Worm (Caenorhabditis elegans) whole organism, young adult: ENCODE measurements around the gene F52C9.3.

Source experiments
- B0019.2 ChIP-seq: fragments of 200-800 bp; sonication (Bioruptor generic); conservative IDR thresholded peaks from 2 replicates; pipeline ENCODE4 v1.3.6; 2022; ENCODE audit warnings: missing genetic modification reagents, missing genetic modification characterization, missing compliant biosample characterization
- B0261.1 ChIP-seq: sonication (generic microtip); optimal IDR thresholded peaks from 2 replicates; lab custom pipeline; 2016; ENCODE audit warnings: mild to moderate bottlenecking, missing genetic modification characterization, moderate library complexity, missing compliant biosample characterization
- C17E4.6 ChIP-seq: fragments of 200-800 bp; sonication (Bioruptor generic); IDR thresholded peaks from 2 replicates; pipeline ENCODE4 v1.3.6; 2022; ENCODE audit warnings: missing genetic modification reagents, missing genetic modification characterization, missing compliant biosample characterization
- F22D6.2 ChIP-seq: sonication (generic microtip); optimal IDR thresholded peaks from 2 replicates; lab custom pipeline; 2016; ENCODE audit warnings: mild to moderate bottlenecking, missing genetic modification characterization, missing compliant biosample characterization
- F49E8.2 ChIP-seq: sonication (generic microtip); optimal IDR thresholded peaks from 3 replicates; lab custom pipeline; 2017; ENCODE audit warnings: missing genetic modification characterization, mild to moderate bottlenecking, missing compliant biosample characterization, antibody characterized with exemption, moderate library complexity; ENCODE audit not compliant: insufficient read depth
- F55B11.4 ChIP-seq: sonication (generic microtip); optimal IDR thresholded peaks from 2 replicates; lab custom pipeline; 2016; ENCODE audit warnings: missing compliant biosample characterization, missing genetic modification characterization, borderline replicate concordance; ENCODE audit not compliant: insufficient read depth
- K11D2.4 ChIP-seq: fragments of 200-800 bp; sonication (Bioruptor generic); IDR thresholded peaks from 2 replicates; pipeline ENCODE4 v1.3.6; 2022; ENCODE audit warnings: missing genetic modification reagents, missing genetic modification characterization, missing compliant biosample characterization
- T26A5.8 ChIP-seq: sonication (generic microtip); optimal IDR thresholded peaks from 2 replicates; lab custom pipeline; 2016; ENCODE audit warnings: missing genetic modification characterization, missing compliant biosample characterization
- Y53G8AR.9 ChIP-seq: fragments of 200-800 bp; sonication (Bioruptor generic); conservative IDR thresholded peaks from 2 replicates; pipeline ENCODE4 v1.3.6; 2022; ENCODE audit warnings: missing genetic modification reagents, missing genetic modification characterization, missing compliant biosample characterization
- Y79H2A.3 ChIP-seq: fragments of 200-800 bp; sonication (Bioruptor generic); conservative IDR thresholded peaks from 2 replicates; pipeline ENCODE4 v1.3.6; 2022; ENCODE audit warnings: missing genetic modification reagents, missing genetic modification characterization, missing compliant biosample characterization
- aptf-2 ChIP-seq: fragments of 200-800 bp; sonication (Bioruptor generic); conservative IDR thresholded peaks from 2 replicates; pipeline ENCODE4 v1.3.6; 2022; ENCODE audit warnings: missing genetic modification reagents, missing genetic modification characterization, missing compliant biosample characterization
- attf-6 ChIP-seq: fragments of 200-800 bp; sonication (Bioruptor generic); IDR thresholded peaks from 2 replicates; pipeline ENCODE4 v1.3.6; 2022; ENCODE audit warnings: missing genetic modification reagents, missing genetic modification characterization, missing compliant biosample characterization
- bed-1 ChIP-seq: fragments of 200-800 bp; sonication (Bioruptor generic); IDR thresholded peaks from 2 replicates; pipeline ENCODE4 v1.3.6; 2022; ENCODE audit warnings: missing genetic modification reagents, missing genetic modification characterization, missing compliant biosample characterization
- bed-2 ChIP-seq: fragments of 200-800 bp; sonication (Bioruptor generic); IDR thresholded peaks from 2 replicates; pipeline ENCODE4 v1.3.6; 2022; ENCODE audit warnings: missing genetic modification reagents, missing genetic modification characterization, missing compliant biosample characterization
- ceh-40 ChIP-seq: fragments of 200-800 bp; sonication (Bioruptor generic); IDR thresholded peaks from 2 replicates; pipeline ENCODE4 v1.3.6; 2022; ENCODE audit warnings: missing genetic modification characterization, missing compliant biosample characterization
- ceh-58 ChIP-seq: fragments of 200-800 bp; sonication (Bioruptor generic); IDR thresholded peaks from 2 replicates; pipeline ENCODE4 v1.3.6; 2022; ENCODE audit warnings: missing genetic modification characterization, missing compliant biosample characterization
- ceh-91 ChIP-seq: fragments of 200-800 bp; sonication (Bioruptor generic); IDR thresholded peaks from 2 replicates; pipeline ENCODE4 v1.3.6; 2022; ENCODE audit warnings: missing genetic modification reagents, missing genetic modification characterization, missing compliant biosample characterization
- die-1 ChIP-seq: sonication (generic microtip); optimal IDR thresholded peaks from 2 replicates; lab custom pipeline; 2016; ENCODE audit warnings: missing genotype, mild to moderate bottlenecking, missing genetic modification characterization, missing compliant biosample characterization
- dpff-1 ChIP-seq: sonication (generic microtip); optimal IDR thresholded peaks from 2 replicates; lab custom pipeline; 2017; ENCODE audit warnings: mild to moderate bottlenecking, missing genetic modification characterization, missing compliant biosample characterization
- egrh-3 ChIP-seq: fragments of 200-800 bp; sonication (Bioruptor generic); IDR thresholded peaks from 2 replicates; pipeline ENCODE4 v1.3.6; 2022; ENCODE audit warnings: missing genetic modification reagents, missing genetic modification characterization, missing compliant biosample characterization
- fkh-3 ChIP-seq: sonication (generic microtip); optimal IDR thresholded peaks from 2 replicates; lab custom pipeline; 2016; ENCODE audit warnings: mild to moderate bottlenecking, missing genetic modification characterization, missing compliant biosample characterization
- gei-17 ChIP-seq: fragments of 200-800 bp; sonication (Bioruptor generic); optimal IDR thresholded peaks from 2 replicates; lab custom pipeline; 2018; ENCODE audit warnings: mild to moderate bottlenecking, missing genetic modification characterization, missing compliant biosample characterization
- hlh-12 ChIP-seq: sonication (generic microtip); optimal IDR thresholded peaks from 2 replicates; lab custom pipeline; 2016; ENCODE audit warnings: missing genetic modification characterization, missing compliant biosample characterization
- hmg-20 ChIP-seq: fragments of 200-800 bp; sonication (Bioruptor generic); IDR thresholded peaks from 2 replicates; pipeline ENCODE4 v1.3.6; 2022; ENCODE audit warnings: missing genetic modification reagents, missing genetic modification characterization, missing compliant biosample characterization
- lag-1 ChIP-seq: fragments of 200-800 bp; sonication (Bioruptor generic); IDR thresholded peaks from 2 replicates; pipeline ENCODE4 v1.3.6; 2022; ENCODE audit warnings: missing genetic modification reagents, missing genetic modification characterization, missing compliant biosample characterization
- let-526 ChIP-seq: fragments of 200-800 bp; sonication (Bioruptor generic); IDR thresholded peaks from 2 replicates; pipeline ENCODE4 v1.3.6; 2022; ENCODE audit warnings: missing genetic modification reagents, missing genetic modification characterization, missing compliant biosample characterization
- lin-26 ChIP-seq: fragments of 200-800 bp; sonication (Bioruptor generic); IDR thresholded peaks from 2 replicates; pipeline ENCODE4 v1.3.6; 2022; ENCODE audit warnings: missing genetic modification reagents, missing genetic modification characterization, missing compliant biosample characterization
- lin-35 ChIP-seq, 3 experiments: fragments of 150-350 bp in 2 of 3; sonication (generic microtip) in 1 of 3; optimal IDR thresholded peaks; 2 replicates each; lab custom pipeline; 2014 to 2018; ENCODE audit warnings: missing biosample characterization in 3 of 3, missing genetic modification characterization in 3 of 3, missing genetic modification reagents in 3 of 3
- lin-40 ChIP-seq: sonication (generic microtip); optimal IDR thresholded peaks from 2 replicates; lab custom pipeline; 2016; ENCODE audit warnings: missing genetic modification characterization, mild to moderate bottlenecking, missing compliant biosample characterization, missing genotype, missing genetic modification reagents
- madf-6 ChIP-seq: fragments of 200-800 bp; sonication (Bioruptor generic); IDR thresholded peaks from 2 replicates; pipeline ENCODE4 v1.3.6; 2022; ENCODE audit warnings: missing genetic modification reagents, missing genetic modification characterization, missing compliant biosample characterization
- madf-8 ChIP-seq: fragments of 200-800 bp; sonication (Bioruptor generic); conservative IDR thresholded peaks from 2 replicates; pipeline ENCODE4 v1.3.6; 2022; ENCODE audit warnings: missing genetic modification reagents, missing genetic modification characterization, missing compliant biosample characterization
- mes-4 ChIP-seq: sonication (generic microtip); optimal IDR thresholded peaks from 2 replicates; lab custom pipeline; 2016; ENCODE audit warnings: missing genotype, missing genetic modification characterization, missing compliant biosample characterization
- nfya-1 ChIP-seq: sonication (generic microtip); optimal IDR thresholded peaks from 2 replicates; lab custom pipeline; 2017; ENCODE audit warnings: antibody characterized with exemption, missing compliant biosample characterization, missing genetic modification characterization, borderline replicate concordance; ENCODE audit not compliant: insufficient read depth
- nfya-2 ChIP-seq: fragments of 200-800 bp; sonication (Bioruptor generic); IDR thresholded peaks from 2 replicates; pipeline ENCODE4 v1.3.6; 2022; ENCODE audit warnings: missing genetic modification reagents, missing genetic modification characterization, missing compliant biosample characterization
- nfyb-1 ChIP-seq: fragments of 200-800 bp; sonication (Bioruptor generic); IDR thresholded peaks from 2 replicates; pipeline ENCODE4 v1.3.6; 2022; ENCODE audit warnings: missing genetic modification reagents, missing genetic modification characterization, missing compliant biosample characterization
- nhr-90 ChIP-seq: sonication (generic microtip); optimal IDR thresholded peaks from 2 replicates; lab custom pipeline; 2016; ENCODE audit warnings: missing genotype, mild to moderate bottlenecking, missing genetic modification characterization, missing compliant biosample characterization
- rcor-1 ChIP-seq: fragments of 200-800 bp; sonication (Bioruptor generic); IDR thresholded peaks from 2 replicates; pipeline ENCODE4 v1.3.6; 2022; ENCODE audit warnings: missing genetic modification reagents, missing genetic modification characterization, missing compliant biosample characterization
- rec-8 ChIP-seq, 2 experiments: sonication (generic microtip); optimal IDR thresholded peaks; 2 replicates each; lab custom pipeline; 2016; ENCODE audit warnings: mild to moderate bottlenecking in 2 of 2, missing genetic modification characterization in 2 of 2, missing genetic modification reagents in 2 of 2, missing genotype in 2 of 2, missing biosample characterization in 1 of 2, missing compliant biosample characterization in 1 of 2, moderate library complexity in 1 of 2
- repo-1 ChIP-seq: sonication (generic microtip); optimal IDR thresholded peaks from 2 replicates; lab custom pipeline; 2017; ENCODE audit warnings: mild to moderate bottlenecking, missing genetic modification characterization, missing compliant biosample characterization
- somi-1 ChIP-seq: fragments of 200-800 bp; sonication (Bioruptor generic); optimal IDR thresholded peaks from 2 replicates; lab custom pipeline; 2018; ENCODE audit warnings: mild to moderate bottlenecking, missing genetic modification characterization, missing compliant biosample characterization
- sptf-2 ChIP-seq: fragments of 200-800 bp; sonication (Bioruptor generic); optimal IDR thresholded peaks from 2 replicates; lab custom pipeline; 2018; ENCODE audit warnings: mild to moderate bottlenecking, missing genetic modification characterization, missing compliant biosample characterization
- tbx-9 ChIP-seq: sonication (generic microtip); optimal IDR thresholded peaks from 2 replicates; lab custom pipeline; 2016; ENCODE audit warnings: borderline replicate concordance, missing genetic modification characterization, inconsistent platforms, missing compliant biosample characterization
- unc-62 ChIP-seq: fragments of 150-350 bp; optimal IDR thresholded peaks from 2 replicates; lab custom pipeline; 2014; ENCODE audit warnings: missing biosample characterization, missing genetic modification reagents, missing genetic modification characterization
- zfh-2 ChIP-seq: fragments of 200-800 bp; sonication (Bioruptor generic); conservative IDR thresholded peaks from 2 replicates; pipeline ENCODE4 v1.3.6; 2022; ENCODE audit warnings: missing genetic modification reagents, missing genetic modification characterization, missing compliant biosample characterization
- zim-3 ChIP-seq: sonication (generic microtip); optimal IDR thresholded peaks from 2 replicates; lab custom pipeline; 2017; ENCODE audit warnings: mild to moderate bottlenecking, missing genetic modification characterization, moderate library complexity, missing compliant biosample characterization
- ztf-18 ChIP-seq: sonication (generic microtip); optimal IDR thresholded peaks from 2 replicates; lab custom pipeline; 2016; ENCODE audit warnings: missing genotype, mild to moderate bottlenecking, missing genetic modification characterization, missing compliant biosample characterization
- ztf-28 ChIP-seq: fragments of 200-800 bp; sonication (Bioruptor generic); IDR thresholded peaks from 2 replicates; pipeline ENCODE4 v1.3.6; 2022; ENCODE audit warnings: missing genetic modification reagents, missing genetic modification characterization, missing compliant biosample characterization
- ztf-6 ChIP-seq: fragments of 200-800 bp; sonication (Bioruptor generic); IDR thresholded peaks from 2 replicates; pipeline ENCODE4 v1.3.6; 2022; ENCODE audit warnings: missing genetic modification reagents, missing genetic modification characterization, missing compliant biosample characterization

Gene F52C9.3

DNA sequence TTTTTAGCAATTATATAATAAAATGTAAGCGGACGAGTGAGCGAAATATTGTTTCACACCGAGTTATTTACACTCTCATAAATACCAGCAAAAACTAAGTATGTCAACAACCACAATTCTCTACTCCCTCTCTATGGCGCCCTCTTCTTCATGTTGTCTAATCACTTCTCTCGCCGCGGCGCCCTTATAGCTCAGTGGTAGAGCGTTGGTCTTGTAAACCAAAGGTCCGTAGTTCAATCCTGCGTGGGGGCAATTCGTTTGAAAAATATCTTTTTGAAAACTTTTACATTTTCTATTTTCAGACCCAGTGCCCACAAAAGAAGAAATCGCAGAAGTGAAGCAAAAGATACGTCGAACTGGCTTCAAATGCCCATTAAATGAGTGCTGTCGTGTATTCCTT lies 16.0 kb upstream of the F52C9.3 start (continued):
- TF ChIP-seq Y53G8AR.9, result peak; percentile 68; the same call in 1 of the 2 replicates
- no peak for TF ChIP-seq zfh-2 (GFP tag; lab: Robert Waterston, UW)
- peak; percentile 48; the same call in 1 of the 2 replicates for TF ChIP-seq ceh-91 (GFP tag; lab: Robert Waterston, UW)
- TF ChIP-seq dpff-1 (tag; lab: Kevin White, UChicago), result no peak
- peak; percentile 60; the same call in 1 of the 2 replicates for TF ChIP-seq egrh-3 (GFP tag; lab: Robert Waterston, UW)
- peak; percentile 95 for TF ChIP-seq nhr-90 (tag; lab: Kevin White, UChicago)
- no peak for TF ChIP-seq Y79H2A.3 (GFP tag; lab: Robert Waterston, UW)
- TF ChIP-seq F22D6.2 (tag; lab: Kevin White, UChicago), result peak; percentile 25
- TF ChIP-seq attf-6 (GFP tag; lab: Robert Waterston, UW), result peak; percentile 68; the same call in 1 of the 2 replicates
- peak; percentile 83; the same call in 1 of the 2 replicates for TF ChIP-seq ztf-28
- no peak for TF ChIP-seq sptf-2
- peak; percentile 66 for TF ChIP-seq F49E8.2 (tag; lab: Kevin White, UChicago)
- TF ChIP-seq rcor-1 (GFP tag; lab: Robert Waterston, UW), result peak; percentile 70
- TF ChIP-seq ceh-40, result peak; percentile 91
- TF ChIP-seq rec-8 (tag; optimal IDR thresholded peaks at IDR 0.05; lab: Kevin White, UChicago), result peak; percentile 83 to 93
- peak; percentile 85 for TF ChIP-seq nfyb-1 (GFP tag; lab: Robert Waterston, UW)
- TF ChIP-seq ztf-18 (tag; lab: Kevin White, UChicago), result peak; percentile 80
- TF ChIP-seq mes-4 (tag; lab: Kevin White, UChicago), result no peak
- TF ChIP-seq gei-17 (GFP tag; lab: Kevin White, UChicago), result no peak
- no peak for TF ChIP-seq bed-1 (GFP tag; lab: Robert Waterston, UW)
- peak; percentile 61 for TF ChIP-seq hlh-12 (tag; lab: Kevin White, UChicago)
- peak; percentile 72; the same call in 1 of the 2 replicates for TF ChIP-seq aptf-2
- peak; percentile 67 for TF ChIP-seq repo-1 (tag; lab: Kevin White, UChicago)
- TF ChIP-seq fkh-3 (tag; lab: Kevin White, UChicago), result peak; percentile 81
- TF ChIP-seq F55B11.4 (tag; lab: Kevin White, UChicago), result no peak
- TF ChIP-seq nfya-2 (GFP tag; lab: Robert Waterston, UW), result no peak
- TF ChIP-seq lin-35 (GFP tag; optimal IDR thresholded peaks at IDR 0.05; lab: Kevin White, UChicago), result peak in 1 of 3 experiments; percentile 43
- TF ChIP-seq bed-2, result no peak
- peak; percentile 68 for TF ChIP-seq T26A5.8 (tag; lab: Kevin White, UChicago)
- TF ChIP-seq hmg-20 (GFP tag; lab: Robert Waterston, UW), result peak; percentile 46; the same call in 1 of the 2 replicates
- TF ChIP-seq tbx-9, result no peak
- no peak; the same call in 1 of the 2 replicates for TF ChIP-seq C17E4.6 (GFP tag; lab: Robert Waterston, UW)
- peak; percentile 49 for TF ChIP-seq lin-40 (tag; lab: Kevin White, UChicago)
- peak; percentile 88 for TF ChIP-seq ztf-6
- TF ChIP-seq somi-1, result peak; percentile 76
- TF ChIP-seq B0019.2 (GFP tag; lab: Robert Waterston, UW), result 0 out of 2 replicates have a peak, but pooled peaks have one; percentile 27
- peak; percentile 97 for TF ChIP-seq die-1 (tag; lab: Kevin White, UChicago)
- TF ChIP-seq madf-8 (GFP tag; lab: Robert Waterston, UW), result peak; percentile 59
- TF ChIP-seq nfya-1 (tag; lab: Kevin White, UChicago), result no peak
- peak; percentile 64; the same call in 1 of the 2 replicates for TF ChIP-seq lag-1 (GFP tag; lab: Robert Waterston, UW)
- TF ChIP-seq madf-6 (GFP tag; lab: Robert Waterston, UW), result no peak; the same call in 1 of the 2 replicates
- TF ChIP-seq unc-62, result no peak
- peak; percentile 78 for TF ChIP-seq zim-3 (tag; lab: Kevin White, UChicago)
- no peak for TF ChIP-seq K11D2.4
- TF ChIP-seq ceh-58 (GFP tag; lab: Robert Waterston, UW), result peak; percentile 91; the same call in 1 of the 2 replicates
- TF ChIP-seq let-526, result 0 out of 2 replicates have a peak, but pooled peaks have one; percentile 43
- TF ChIP-seq B0261.1 (tag; lab: Kevin White, UChicago), result peak; percentile 95
- TF ChIP-seq lin-26 (GFP tag; lab: Robert Waterston, UW), result peak; percentile 98
